Fruit fly (Drosophila melanogaster) whole organism, pupa: Measurements from ENCODE around the gene CG13983.

Experiments used
- CG10348 ChIP-seq: fragments of 200-800 bp; sonication (Bioruptor generic); IDR thresholded peaks from 2 replicates; pipeline ENCODE4 v1.3.6; 2022; ENCODE audit warnings: missing biosample characterization, missing genetic modification characterization
- CG12605 ChIP-seq: fragments of 200-800 bp; sonication (Bioruptor generic); IDR thresholded peaks from 2 replicates; pipeline ENCODE4 v1.3.6; 2022; ENCODE audit warnings: missing biosample characterization, missing genetic modification characterization
- CG13204 ChIP-seq: fragments of 200-800 bp; sonication (Bioruptor generic); optimal IDR thresholded peaks from 2 replicates; lab custom pipeline; 2018; ENCODE audit warnings: missing biosample characterization, mild to moderate bottlenecking, missing genetic modification characterization, moderate library complexity
- CG14655 ChIP-seq: fragments of 200-800 bp; sonication (Bioruptor generic); optimal IDR thresholded peaks from 3 replicates; lab custom pipeline; 2017; ENCODE audit warnings: mild to moderate bottlenecking, missing biosample characterization, missing genetic modification reagents, missing genetic modification characterization
- CG15710 ChIP-seq: fragments of 200-800 bp; sonication (Bioruptor generic); optimal IDR thresholded peaks from 2 replicates; lab custom pipeline; 2018; ENCODE audit warnings: missing biosample characterization, mild to moderate bottlenecking, missing genetic modification characterization, moderate library complexity
- CG17806 ChIP-seq: fragments of 200-800 bp; sonication (Bioruptor generic); optimal IDR thresholded peaks from 2 replicates; lab custom pipeline; 2018; ENCODE audit warnings: missing biosample characterization, mild to moderate bottlenecking, missing genetic modification characterization, moderate library complexity
- CG32121 ChIP-seq: fragments of 200-800 bp; sonication (Bioruptor generic); IDR thresholded peaks from 2 replicates; pipeline ENCODE4 v1.3.6; 2022; ENCODE audit warnings: missing biosample characterization, missing genetic modification characterization
- CG34367 ChIP-seq: fragments of 200-800 bp; sonication (Bioruptor generic); optimal IDR thresholded peaks from 2 replicates; lab custom pipeline; 2018; ENCODE audit warnings: missing biosample characterization, mild to moderate bottlenecking, missing genetic modification characterization
- CG4496 ChIP-seq: fragments of 200-800 bp; sonication (Bioruptor generic); IDR thresholded peaks from 3 replicates; pipeline ENCODE4 v1.3.6; 2022; ENCODE audit warnings: missing biosample characterization, missing genetic modification characterization
- CG8159 ChIP-seq: fragments of 200-800 bp; sonication (Bioruptor generic); optimal IDR thresholded peaks from 3 replicates; lab custom pipeline; 2018; ENCODE audit warnings: missing biosample characterization, mild to moderate bottlenecking, missing genetic modification characterization, moderate library complexity
- CG8301 ChIP-seq: fragments of 200-800 bp; sonication (Bioruptor generic); optimal IDR thresholded peaks from 2 replicates; lab custom pipeline; 2018; ENCODE audit warnings: missing biosample characterization, mild to moderate bottlenecking, missing genetic modification characterization
- CG9948 ChIP-seq: fragments of 200-800 bp; sonication (Bioruptor generic); optimal IDR thresholded peaks from 2 replicates; lab custom pipeline; 2018; ENCODE audit warnings: missing biosample characterization, mild to moderate bottlenecking, missing genetic modification characterization, moderate library complexity
- D1 ChIP-seq: fragments of 200-800 bp; sonication (Bioruptor generic); optimal IDR thresholded peaks from 2 replicates; lab custom pipeline; 2018; ENCODE audit warnings: missing biosample characterization, mild to moderate bottlenecking, missing genetic modification characterization, moderate library complexity
- EcR ChIP-seq: fragments of 200-800 bp; sonication (Bioruptor generic); optimal IDR thresholded peaks from 3 replicates; lab custom pipeline; 2019; ENCODE audit warnings: missing biosample characterization, missing genetic modification characterization, mild to moderate bottlenecking, moderate library complexity, missing genetic modification reagents
- Ets98B ChIP-seq: fragments of 200-800 bp; sonication (Bioruptor generic); IDR thresholded peaks from 2 replicates; pipeline ENCODE4 v1.3.6; 2022; ENCODE audit warnings: missing biosample characterization, missing genetic modification characterization
- Pif1A ChIP-seq: fragments of 200-800 bp; sonication (Bioruptor generic); optimal IDR thresholded peaks from 3 replicates; lab custom pipeline; 2016; ENCODE audit warnings: missing biosample characterization, missing genetic modification characterization
- Pif1B ChIP-seq: fragments of 200-800 bp; sonication (Bioruptor generic); optimal IDR thresholded peaks from 3 replicates; lab custom pipeline; 2016; ENCODE audit warnings: missing biosample characterization, missing genetic modification characterization
- Snoo ChIP-seq: fragments of 200-800 bp; sonication (Bioruptor generic); optimal IDR thresholded peaks from 3 replicates; lab custom pipeline; 2017; ENCODE audit warnings: missing biosample characterization, mild to moderate bottlenecking, missing genetic modification characterization, inconsistent platforms
- fd96Ca ChIP-seq: fragments of 200-800 bp; sonication (Bioruptor generic); IDR thresholded peaks from 3 replicates; pipeline ENCODE4 v1.3.6; 2022; ENCODE audit warnings: missing biosample characterization, missing genetic modification characterization
- gl ChIP-seq: fragments of 200-800 bp; sonication (Bioruptor generic); optimal IDR thresholded peaks from 2 replicates; lab custom pipeline; 2018; ENCODE audit warnings: missing biosample characterization, mild to moderate bottlenecking, missing genetic modification characterization
- rn ChIP-seq: fragments of 200-800 bp; sonication (Bioruptor generic); IDR thresholded peaks from 2 replicates; pipeline ENCODE4 v1.3.6; 2022; ENCODE audit warnings: missing biosample characterization, missing genetic modification characterization

Gene CG13983

dm6 chr2L:6236426-6236825 is 27.9 kb downstream of the CG13983 start:
- no peak for TF ChIP-seq Pif1A (GFP tag; lab: Kevin White, UChicago)
- no peak for TF ChIP-seq CG4496 (GFP tag; lab: Robert Waterston, UW)
- TF ChIP-seq CG9948 (tag; lab: Kevin White, UChicago), result no peak

- TF ChIP-seq CG17806 (tag; lab: Kevin White, UChicago) (no peak), CG34367 (tag; lab: Kevin White, UChicago) (no peak), EcR (no peak), Snoo (tag; lab: Kevin White, UChicago) (no peak), CG9948 (tag; lab: Kevin White, UChicago) (no peak), CG8301 (no peak), CG14655 (GFP tag; lab: Kevin White, UChicago) (no peak), CG12605 (GFP tag; lab: Robert Waterston, UW) (no peak)
These were observed 35.0 kb downstream of the CG13983 start for dm6 chr2L:6229181-6229755.

- TF ChIP-seq CG8159 (tag; lab: Kevin White, UChicago) (no peak), rn (GFP tag; lab: Robert Waterston, UW) (no peak), fd96Ca (GFP tag; lab: Robert Waterston, UW) (no peak), CG9948 (tag; lab: Kevin White, UChicago) (no peak), CG4496 (GFP tag; lab: Robert Waterston, UW) (no peak), CG15710 (no peak), CG14655 (GFP tag; lab: Kevin White, UChicago) (no peak), Snoo (tag; lab: Kevin White, UChicago) (no peak), CG32121 (GFP tag; lab: Robert Waterston, UW) (no peak), gl (tag; lab: Kevin White, UChicago) (no peak), EcR (no peak), CG17806 (tag; lab: Kevin White, UChicago) (no peak), CG10348 (GFP tag; lab: Robert Waterston, UW) (no peak), D1 (no peak), Ets98B (GFP tag; lab: Robert Waterston, UW) (no peak), CG8301 (no peak), CG13204 (GFP tag; lab: Kevin White, UChicago) (no peak)
These were observed 35.8 kb downstream of the CG13983 start for dm6 chr2L:6228532-6228931.

dm6 chr2L:6224803-6225202 is 39.5 kb downstream of the CG13983 start, which contains the start of gene Ugt37B1:
Gene Ugt37B1, plus strand, starts transcription at chr2L:6225048.
- no peak for TF ChIP-seq fd96Ca (GFP tag; lab: Robert Waterston, UW)
- no peak for TF ChIP-seq CG9948 (tag; lab: Kevin White, UChicago)
- no peak for TF ChIP-seq CG15710
- TF ChIP-seq Ets98B (GFP tag; lab: Robert Waterston, UW), result no peak
- TF ChIP-seq CG10348 (GFP tag; lab: Robert Waterston, UW), result no peak
- no peak for TF ChIP-seq D1
- TF ChIP-seq CG17806 (tag; lab: Kevin White, UChicago), result no peak
- TF ChIP-seq CG13204 (GFP tag; lab: Kevin White, UChicago), result no peak
- TF ChIP-seq Pif1A (GFP tag; lab: Kevin White, UChicago), result no peak
- TF ChIP-seq CG14655 (GFP tag; lab: Kevin White, UChicago), result no peak
- TF ChIP-seq CG34367 (tag; lab: Kevin White, UChicago), result no peak

dm6 chr2L:6224202-6224601 is 40.1 kb downstream of the CG13983 start:
- TF ChIP-seq CG8159 (tag; lab: Kevin White, UChicago) (no peak), gl (tag; lab: Kevin White, UChicago) (no peak), Pif1A (GFP tag; lab: Kevin White, UChicago) (no peak), CG34367 (tag; lab: Kevin White, UChicago) (no peak), CG8301 (no peak), CG14655 (GFP tag; lab: Kevin White, UChicago) (no peak), EcR (no peak), D1 (no peak), CG12605 (GFP tag; lab: Robert Waterston, UW) (no peak), CG9948 (tag; lab: Kevin White, UChicago) (no peak), Snoo (tag; lab: Kevin White, UChicago) (no peak), CG32121 (GFP tag; lab: Robert Waterston, UW) (no peak), rn (GFP tag; lab: Robert Waterston, UW) (no peak), Pif1B (GFP tag; lab: Kevin White, UChicago) (no peak), CG10348 (GFP tag; lab: Robert Waterston, UW) (no peak), fd96Ca (GFP tag; lab: Robert Waterston, UW) (no peak), CG15710 (no peak), CG13204 (GFP tag; lab: Kevin White, UChicago) (no peak), Ets98B (GFP tag; lab: Robert Waterston, UW) (no peak), CG17806 (tag; lab: Kevin White, UChicago) (no peak)
- TF ChIP-seq, all 21 proteins: peak for 0

- TF ChIP-seq Snoo (tag; lab: Kevin White, UChicago) (no peak), Pif1A (GFP tag; lab: Kevin White, UChicago) (no peak), Pif1B (GFP tag; lab: Kevin White, UChicago) (no peak), CG10348 (GFP tag; lab: Robert Waterston, UW) (no peak), CG15710 (no peak), CG32121 (GFP tag; lab: Robert Waterston, UW) (no peak), CG17806 (tag; lab: Kevin White, UChicago) (no peak)
- TF ChIP-seq, all 21 proteins: peak for 0
These were observed 43.3 kb downstream of the CG13983 start for dm6 chr2L:6220966-6221365.
